Fruit fly (Drosophila melanogaster): ENCODE data around the gene CG14937.
A peak's percentile ranks its signal among the peaks of the same experiment; 100 is the strongest.

The CG14937 gene

dm6 chr2L:11809823-11810222 is 15.9 kb upstream of the CG14937 start:
- TF ChIP-seq CG8478 (optimal IDR thresholded peaks at IDR 0.05) (no peak), CTCF (optimal IDR thresholded peaks at IDR 0.05) (no peak)

- no peak for TF ChIP-seq CG8478 (optimal IDR thresholded peaks at IDR 0.05)
- peak in 1 of 2 experiments; percentile 16 for TF ChIP-seq CTCF (optimal IDR thresholded peaks at IDR 0.05)
Measured at dm6 chr2L:11808702-11809583, 15.1 kb upstream of the CG14937 start, which contains the start of gene crol. Gene crol, minus strand, starts transcription at chr2L:11809438.

dm6 chr2L:11808327-11808701 is 14.4 kb upstream of the CG14937 start:
- TF ChIP-seq CTCF (optimal IDR thresholded peaks at IDR 0.05) (no peak), CG8478 (optimal IDR thresholded peaks at IDR 0.05) (no peak)

- TF ChIP-seq CTCF (optimal IDR thresholded peaks at IDR 0.05), result no peak
- no peak for TF ChIP-seq CG8478 (optimal IDR thresholded peaks at IDR 0.05)
Measured at dm6 chr2L:11807697-11808226, 13.9 kb upstream of the CG14937 start.

- TF ChIP-seq CTCF (optimal IDR thresholded peaks at IDR 0.05) (no peak), CG8478 (optimal IDR thresholded peaks at IDR 0.05) (no peak)
Measured at dm6 chr2L:11806701-11807674, 13.1 kb upstream of the CG14937 start.

- TF ChIP-seq CTCF (optimal IDR thresholded peaks at IDR 0.05) (no peak), CG8478 (optimal IDR thresholded peaks at IDR 0.05) (no peak)
Measured at dm6 chr2L:11806022-11806700, 12.3 kb upstream of the CG14937 start.

- TF ChIP-seq CG8478 (optimal IDR thresholded peaks at IDR 0.05) (no peak), CTCF (optimal IDR thresholded peaks at IDR 0.05) (no peak)
Measured at dm6 chr2L:11804228-11805044, 10.6 kb upstream of the CG14937 start.

- TF ChIP-seq CTCF (optimal IDR thresholded peaks at IDR 0.05) (no peak), CG8478 (optimal IDR thresholded peaks at IDR 0.05) (no peak)
Measured at dm6 chr2L:11797127-11797526, 3.2 kb upstream of the CG14937 start.

- TF ChIP-seq CG8478 (optimal IDR thresholded peaks at IDR 0.05) (no peak), CTCF (optimal IDR thresholded peaks at IDR 0.05) (no peak)
Measured at dm6 chr2L:11792265-11792664, 1.6 kb downstream of the CG14937 start, which contains the start of gene Tsp33B. Gene Tsp33B, minus strand, starts transcription at chr2L:11792365.

- no peak for TF ChIP-seq CG8478 (optimal IDR thresholded peaks at IDR 0.05)
- no peak for TF ChIP-seq CTCF (optimal IDR thresholded peaks at IDR 0.05)
Measured at dm6 chr2L:11789690-11790089, 4.2 kb downstream of the CG14937 start, which contains the start of gene CG14932. Gene CG14932, plus strand, starts transcription at chr2L:11789919.

dm6 chr2L:11788034-11788433 is 5.9 kb downstream of the CG14937 start, which contains the start of gene CG14931:
Gene CG14931, plus strand, starts transcription at chr2L:11788334.
- TF ChIP-seq CG8478 (optimal IDR thresholded peaks at IDR 0.05) (no peak), CTCF (optimal IDR thresholded peaks at IDR 0.05) (no peak)

dm6 chr2L:11754402-11754801 is 39.5 kb downstream of the CG14937 start, which contains the start of gene Sfp33A1:
Gene Sfp33A1, minus strand, starts transcription at chr2L:11754502.
- TF ChIP-seq CTCF (optimal IDR thresholded peaks at IDR 0.05), result no peak
- TF ChIP-seq CG8478 (optimal IDR thresholded peaks at IDR 0.05), result no peak

- TF ChIP-seq CG8478 (optimal IDR thresholded peaks at IDR 0.05) (no peak), CTCF (optimal IDR thresholded peaks at IDR 0.05) (no peak)
Measured at dm6 chr2L:11753922-11754321, 40.0 kb downstream of the CG14937 start, which contains the start of gene CG42471. Gene CG42471, minus strand, starts transcription at chr2L:11754022.
